Fruit fly (Drosophila melanogaster) whole organism, embryonic: Measurements from ENCODE around the gene CG12017.

Source experiments
- Atf3 ChIP-seq: fragments of 200-800 bp; sonication (Bioruptor generic); optimal IDR thresholded peaks from 3 replicates; lab custom pipeline; 2016; ENCODE audit warnings: missing biosample characterization, missing genetic modification characterization
- Blimp-1 ChIP-seq: fragments of 200-800 bp; sonication (Bioruptor generic); optimal IDR thresholded peaks from 3 replicates; lab custom pipeline; 2018; ENCODE audit warnings: missing biosample characterization, missing genetic modification characterization, mild to moderate bottlenecking, moderate library complexity, missing genetic modification reagents
- CG10462 ChIP-seq: fragments of 200-800 bp; sonication (Bioruptor generic); optimal IDR thresholded peaks from 2 replicates; lab custom pipeline; 2016; ENCODE audit warnings: missing biosample characterization, missing genetic modification characterization
- CG11560 ChIP-seq: fragments of 200-800 bp; sonication (Bioruptor generic); IDR thresholded peaks from 3 replicates; pipeline ENCODE4 v1.3.6; 2022; ENCODE audit warnings: missing biosample characterization, missing genetic modification characterization
- CG12236 ChIP-seq: fragments of 200-800 bp; sonication (Bioruptor generic); optimal IDR thresholded peaks from 2 replicates; lab custom pipeline; 2016; ENCODE audit warnings: missing biosample characterization, missing genetic modification characterization
- CG12744 ChIP-seq: fragments of 200-800 bp; sonication (Bioruptor generic); optimal IDR thresholded peaks from 2 replicates; lab custom pipeline; 2016; ENCODE audit warnings: missing biosample characterization, missing genetic modification characterization
- CG14050 ChIP-seq: fragments of 200-800 bp; sonication (Bioruptor generic); IDR thresholded peaks from 3 replicates; pipeline ENCODE4 v1.3.6; 2022; ENCODE audit warnings: missing biosample characterization, missing genetic modification characterization
- CG14667 ChIP-seq: fragments of 200-800 bp; sonication (Bioruptor generic); IDR thresholded peaks from 2 replicates; pipeline ENCODE4 v1.3.6; 2022; ENCODE audit warnings: missing biosample characterization, missing genetic modification characterization
- CG14860 ChIP-seq: fragments of 200-800 bp; sonication (Bioruptor generic); IDR thresholded peaks from 3 replicates; pipeline ENCODE4 v1.3.6; 2022; ENCODE audit warnings: missing biosample characterization, missing genetic modification characterization; ENCODE audit not compliant: partially characterized antibody
- CG15479 ChIP-seq: fragments of 200-800 bp; sonication (Bioruptor generic); optimal IDR thresholded peaks from 3 replicates; lab custom pipeline; 2019; ENCODE audit warnings: missing biosample characterization, mild to moderate bottlenecking, missing genetic modification characterization, moderate library complexity
- CG15601 ChIP-seq: fragments of 200-800 bp; sonication (Bioruptor generic); optimal IDR thresholded peaks from 3 replicates; lab custom pipeline; 2019; ENCODE audit warnings: missing biosample characterization, mild to moderate bottlenecking, missing genetic modification characterization, moderate library complexity
- CG16779 ChIP-seq: fragments of 200-800 bp; sonication (Bioruptor generic); IDR thresholded peaks from 2 replicates; pipeline ENCODE4 v1.3.6; 2022; ENCODE audit warnings: missing biosample characterization, missing genetic modification characterization
- CG16863 ChIP-seq: fragments of 200-800 bp; sonication (Bioruptor generic); optimal IDR thresholded peaks from 3 replicates; lab custom pipeline; 2016; ENCODE audit warnings: missing biosample characterization, missing genetic modification characterization
- CG17361 ChIP-seq: fragments of 200-800 bp; sonication (Bioruptor generic); IDR thresholded peaks from 3 replicates; pipeline ENCODE4 v1.3.6; 2022; ENCODE audit warnings: missing biosample characterization, missing genetic modification characterization
- CG17612 ChIP-seq: fragments of 200-800 bp; sonication (Bioruptor generic); IDR thresholded peaks from 2 replicates; pipeline ENCODE4 v1.3.6; 2022; ENCODE audit warnings: missing biosample characterization, missing genetic modification characterization
- CG2116 ChIP-seq: fragments of 200-800 bp; sonication (Bioruptor generic); optimal IDR thresholded peaks from 3 replicates; lab custom pipeline; 2018; ENCODE audit warnings: missing biosample characterization, mild to moderate bottlenecking, missing genetic modification characterization
- CG2712 ChIP-seq: fragments of 200-800 bp; optimal IDR thresholded peaks from 3 replicates; lab custom pipeline; 2019; ENCODE audit warnings: missing biosample characterization, mild to moderate bottlenecking, missing genetic modification characterization, moderate library complexity
- CG30020 ChIP-seq: fragments of 200-800 bp; optimal IDR thresholded peaks from 2 replicates; lab custom pipeline; 2019; ENCODE audit warnings: missing biosample characterization, mild to moderate bottlenecking, missing genetic modification characterization, moderate library complexity
- CG33557 ChIP-seq: fragments of 200-800 bp; sonication (Bioruptor generic); optimal IDR thresholded peaks from 2 replicates; lab custom pipeline; 2019; ENCODE audit warnings: missing biosample characterization, mild to moderate bottlenecking, missing genetic modification characterization, moderate library complexity
- CG42726 ChIP-seq: fragments of 200-800 bp; sonication (Bioruptor generic); IDR thresholded peaks from 2 replicates; pipeline ENCODE4 v1.3.6; 2022; ENCODE audit warnings: missing biosample characterization, missing genetic modification characterization; ENCODE audit not compliant: partially characterized antibody
- CG6175 ChIP-seq: fragments of 200-800 bp; sonication (Bioruptor generic); IDR thresholded peaks from 3 replicates; pipeline ENCODE4 v1.3.6; 2022; ENCODE audit warnings: missing biosample characterization, missing genetic modification characterization
- CG6689 ChIP-seq: fragments of 200-800 bp; sonication (Bioruptor generic); IDR thresholded peaks from 2 replicates; pipeline ENCODE4 v1.3.6; 2022; ENCODE audit warnings: missing biosample characterization, missing genetic modification characterization
- CG7745 ChIP-seq: fragments of 200-800 bp; sonication (Bioruptor generic); optimal IDR thresholded peaks from 2 replicates; lab custom pipeline; 2018; ENCODE audit warnings: missing biosample characterization, mild to moderate bottlenecking, missing genetic modification characterization, moderate library complexity
- CG9609 ChIP-seq: fragments of 200-800 bp; sonication (Bioruptor generic); optimal IDR thresholded peaks from 3 replicates; lab custom pipeline; 2016; ENCODE audit warnings: missing biosample characterization, missing genetic modification characterization
- D ChIP-seq, 2 experiments: fragments of 200-800 bp in 1 of 2; fragments of >200 bp in 1 of 2; sonication (Bioruptor generic) in 1 of 2; optimal IDR thresholded peaks; 2 replicates in 1 of 2; 3 replicates in 1 of 2; lab custom pipeline; 2017; ENCODE audit warnings: mild to moderate bottlenecking in 1 of 2, missing biosample characterization in 1 of 2, missing genetic modification characterization in 1 of 2, missing genetic modification reagents in 1 of 2
- E2f2 ChIP-seq: fragments of 200-800 bp; sonication (Bioruptor generic); IDR thresholded peaks from 2 replicates; pipeline ENCODE4 v1.3.6; 2022; ENCODE audit warnings: missing biosample characterization, missing genetic modification characterization
- H2.0 ChIP-seq: fragments of 200-800 bp; sonication (Bioruptor generic); IDR thresholded peaks from 2 replicates; pipeline ENCODE4 v1.3.6; 2022; ENCODE audit warnings: missing biosample characterization, missing genetic modification characterization
- HLHmδ ChIP-seq: fragments of 200-800 bp; sonication (Bioruptor generic); optimal IDR thresholded peaks from 2 replicates; lab custom pipeline; 2018; ENCODE audit warnings: missing biosample characterization, mild to moderate bottlenecking, missing genetic modification characterization, moderate library complexity
- Hr51 ChIP-seq, 2 experiments: fragments of 200-800 bp; sonication (Bioruptor generic); optimal IDR thresholded peaks; 2 replicates in 1 of 2; 3 replicates in 1 of 2; lab custom pipeline; 2016 to 2018; ENCODE audit warnings: missing biosample characterization in 2 of 2, missing genetic modification characterization in 2 of 2, mild to moderate bottlenecking in 1 of 2, moderate library complexity in 1 of 2
- Lhr ChIP-seq: fragments of 200-800 bp; sonication (Bioruptor generic); optimal IDR thresholded peaks from 3 replicates; lab custom pipeline; 2017; ENCODE audit warnings: mild to moderate bottlenecking, missing biosample characterization, missing genetic modification reagents, missing genetic modification characterization
- MTF-1 ChIP-seq: fragments of 200-800 bp; sonication (Bioruptor generic); optimal IDR thresholded peaks from 2 replicates; lab custom pipeline; 2018; ENCODE audit warnings: missing biosample characterization, mild to moderate bottlenecking, missing genetic modification characterization, borderline replicate concordance
- Nf-YB ChIP-seq: fragments of 200-800 bp; sonication (Bioruptor generic); optimal IDR thresholded peaks from 3 replicates; lab custom pipeline; 2019; ENCODE audit warnings: missing biosample characterization, mild to moderate bottlenecking, missing genetic modification characterization, moderate library complexity
- Side ChIP-seq: fragments of 200-800 bp; sonication (Bioruptor generic); optimal IDR thresholded peaks from 2 replicates; lab custom pipeline; 2016; ENCODE audit warnings: missing biosample characterization, missing genetic modification characterization
- Sry-β ChIP-seq: fragments of 200-800 bp; sonication (Bioruptor generic); optimal IDR thresholded peaks from 2 replicates; lab custom pipeline; 2018; ENCODE audit warnings: missing biosample characterization, mild to moderate bottlenecking, missing genetic modification characterization, moderate library complexity
- ab ChIP-seq: fragments of 200-800 bp; sonication (Bioruptor generic); optimal IDR thresholded peaks from 2 replicates; lab custom pipeline; 2016; ENCODE audit warnings: missing biosample characterization, missing genetic modification characterization
- bowl ChIP-seq: fragments of 200-800 bp; sonication (Bioruptor generic); IDR thresholded peaks from 2 replicates; pipeline ENCODE4 v1.3.6; 2022; ENCODE audit warnings: missing biosample characterization, missing genetic modification characterization
- chm ChIP-seq: fragments of 200-800 bp; sonication (Bioruptor generic); IDR thresholded peaks from 2 replicates; pipeline ENCODE4 v1.3.6; 2022; ENCODE audit warnings: missing biosample characterization, missing genetic modification characterization
- ci ChIP-seq: fragments of 200-800 bp; sonication (Bioruptor generic); IDR thresholded peaks from 3 replicates; pipeline ENCODE4 v1.3.6; 2022; ENCODE audit warnings: missing biosample characterization, missing genetic modification characterization
- crc ChIP-seq: fragments of 200-800 bp; sonication (Bioruptor generic); optimal IDR thresholded peaks from 2 replicates; lab custom pipeline; 2016; ENCODE audit warnings: missing biosample characterization, missing genetic modification characterization
- dmrt99B ChIP-seq: fragments of 200-800 bp; sonication (Bioruptor generic); optimal IDR thresholded peaks from 2 replicates; lab custom pipeline; 2018; ENCODE audit warnings: missing biosample characterization, mild to moderate bottlenecking, missing genetic modification characterization, moderate library complexity
- ems ChIP-seq: fragments of 200-800 bp; sonication (Bioruptor generic); optimal IDR thresholded peaks from 3 replicates; lab custom pipeline; 2016; ENCODE audit warnings: missing biosample characterization, missing genetic modification characterization
- gsb-n ChIP-seq: fragments of 200-800 bp; sonication (Bioruptor generic); optimal IDR thresholded peaks from 3 replicates; lab custom pipeline; 2018; ENCODE audit warnings: missing biosample characterization, mild to moderate bottlenecking, missing genetic modification characterization
- her ChIP-seq: fragments of 200-800 bp; sonication (Bioruptor generic); optimal IDR thresholded peaks from 2 replicates; lab custom pipeline; 2016; ENCODE audit warnings: missing biosample characterization, missing genetic modification characterization
- knrl ChIP-seq: fragments of 200-800 bp; sonication (Bioruptor generic); IDR thresholded peaks from 3 replicates; pipeline ENCODE4 v1.3.6; 2022; ENCODE audit warnings: missing biosample characterization, missing genetic modification characterization; ENCODE audit not compliant: partially characterized antibody
- lab ChIP-seq: fragments of 200-800 bp; sonication (Bioruptor generic); optimal IDR thresholded peaks from 3 replicates; lab custom pipeline; 2017; ENCODE audit warnings: missing biosample characterization, missing genetic modification characterization, mild to moderate bottlenecking, moderate library complexity, missing genetic modification reagents
- nerfin-2 ChIP-seq: fragments of 200-800 bp; sonication (Bioruptor generic); IDR thresholded peaks from 2 replicates; pipeline ENCODE4 v1.3.6; 2022; ENCODE audit warnings: missing biosample characterization, missing genetic modification characterization; ENCODE audit not compliant: partially characterized antibody
- ro ChIP-seq: fragments of 200-800 bp; sonication (Bioruptor generic); IDR thresholded peaks from 2 replicates; pipeline ENCODE4 v1.3.6; 2022; ENCODE audit warnings: missing biosample characterization, missing genetic modification characterization
- sim ChIP-seq: fragments of 200-800 bp; sonication (Bioruptor generic); IDR thresholded peaks from 2 replicates; pipeline ENCODE4 v1.3.6; 2022; ENCODE audit warnings: missing biosample characterization, missing genetic modification characterization
- sna ChIP-seq: fragments of 200-800 bp; sonication (Bioruptor generic); IDR thresholded peaks from 2 replicates; pipeline ENCODE4 v1.3.6; 2022; ENCODE audit warnings: missing biosample characterization, missing genetic modification characterization; ENCODE audit not compliant: partially characterized antibody
- so ChIP-seq: fragments of 200-800 bp; sonication (Bioruptor generic); IDR thresholded peaks from 3 replicates; pipeline ENCODE4 v1.3.6; 2022; ENCODE audit warnings: missing biosample characterization, missing genetic modification characterization
- toy ChIP-seq: fragments of 200-800 bp; sonication (Bioruptor generic); IDR thresholded peaks from 2 replicates; pipeline ENCODE4 v1.3.6; 2022; ENCODE audit warnings: missing biosample characterization, missing genetic modification characterization

The CG12017 gene

DNA sequence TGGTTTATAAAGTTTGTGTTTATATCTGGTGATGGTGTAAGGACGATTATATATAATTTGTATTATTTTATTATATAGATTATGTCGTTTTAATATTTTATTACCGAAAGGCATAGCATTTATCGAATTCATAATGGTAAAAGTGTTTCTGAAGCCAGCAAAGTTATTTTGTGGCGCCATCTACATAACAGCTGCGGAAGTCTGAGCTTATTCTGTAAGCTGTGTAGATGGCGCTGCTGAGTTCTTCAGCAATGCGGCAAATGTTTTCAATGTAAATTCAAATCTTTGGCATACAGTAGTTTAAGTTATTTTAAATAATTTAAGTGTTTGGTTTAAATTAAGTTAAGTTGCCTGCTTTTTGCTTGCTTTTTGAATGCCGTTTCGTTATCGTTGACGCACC, 8.4 kb downstream of the CG12017 start (continued):
- TF ChIP-seq CG6175 (GFP tag; lab: Robert Waterston, UW) (no peak), CG10462 (GFP tag; lab: Kevin White, UChicago) (no peak), CG42726 (GFP tag; lab: Robert Waterston, UW) (peak; percentile 33; the same call in 1 of the 2 replicates), chm (GFP tag; lab: Robert Waterston, UW) (no peak), her (GFP tag; lab: Kevin White, UChicago) (no peak), D (optimal IDR thresholded peaks at IDR 0.05; lab: Kevin White, UChicago) (no peak), D (GFP tag; optimal IDR thresholded peaks at IDR 0.05; lab: Kevin White, UChicago) (no peak), Hr51 (GFP tag; optimal IDR thresholded peaks at IDR 0.05; lab: Kevin White, UChicago) (no peak), crc (no peak), CG30020 (no peak), toy (GFP tag; lab: Robert Waterston, UW) (no peak), CG2116 (GFP tag; lab: Kevin White, UChicago) (no peak), MTF-1 (GFP tag; lab: Kevin White, UChicago) (peak; percentile 32), CG16779 (GFP tag; lab: Robert Waterston, UW) (no peak), lab (GFP tag; lab: Kevin White, UChicago) (no peak), CG9609 (GFP tag; lab: Kevin White, UChicago) (no peak), sim (GFP tag; lab: Robert Waterston, UW) (no peak), CG11560 (no peak), CG14050 (no peak), CG16863 (GFP tag; lab: Kevin White, UChicago) (no peak), CG2712 (peak; percentile 49), knrl (no peak), Sry-β (GFP tag; lab: Kevin White, UChicago) (no peak), Lhr (GFP tag; lab: Kevin White, UChicago) (no peak), Nf-YB (GFP tag; lab: Kevin White, UChicago) (no peak), E2f2 (peak; percentile 76), ro (GFP tag; lab: Robert Waterston, UW) (no peak), Blimp-1 (GFP tag; lab: Kevin White, UChicago) (peak; percentile 11), Side (GFP tag; lab: Kevin White, UChicago) (no peak), dmrt99B (tag; lab: Kevin White, UChicago) (no peak), CG15479 (GFP tag; lab: Kevin White, UChicago) (no peak), sna (no peak), CG12236 (GFP tag; lab: Kevin White, UChicago) (no peak), nerfin-2 (GFP tag; lab: Robert Waterston, UW) (no peak), CG12744 (GFP tag; lab: Kevin White, UChicago) (no peak), H2.0 (peak; percentile 52), ci (GFP tag; lab: Robert Waterston, UW) (no peak; the same call in 2 of the 3 replicates), HLHmδ (GFP tag; lab: Kevin White, UChicago) (no peak), Atf3 (GFP tag; lab: Kevin White, UChicago) (no peak), ems (GFP tag; lab: Kevin White, UChicago) (no peak), CG6689 (GFP tag; lab: Robert Waterston, UW) (no peak), CG33557 (GFP tag; lab: Kevin White, UChicago) (no peak), gsb-n (tag; lab: Kevin White, UChicago) (no peak), so (GFP tag; lab: Robert Waterston, UW) (no peak), CG15601 (tag; lab: Kevin White, UChicago) (no peak), CG7745 (no peak), bowl (GFP tag; lab: Robert Waterston, UW) (no peak), CG14667 (GFP tag; lab: Robert Waterston, UW) (peak; percentile 47), CG17612 (GFP tag; lab: Robert Waterston, UW) (no peak), CG17361 (GFP tag; lab: Robert Waterston, UW) (peak; percentile 40; the same call in 1 of the 3 replicates), CG14860 (GFP tag; lab: Robert Waterston, UW) (no peak), ab (GFP tag; lab: Kevin White, UChicago) (no peak)
